Fruit fly (Drosophila melanogaster) whole organism, embryonic: ENCODE data around the gene CG10959.

Experiments
- dmrt99B ChIP-seq: fragments of 200-800 bp; sonication (Bioruptor generic); optimal IDR thresholded peaks from 2 replicates; lab custom pipeline; 2018; ENCODE audit warnings: missing biosample characterization, mild to moderate bottlenecking, missing genetic modification characterization, moderate library complexity
- ems ChIP-seq: fragments of 200-800 bp; sonication (Bioruptor generic); optimal IDR thresholded peaks from 3 replicates; lab custom pipeline; 2016; ENCODE audit warnings: missing biosample characterization, missing genetic modification characterization

- TF ChIP-seq ems (GFP tag; lab: Kevin White, UChicago) (peak; percentile 33), dmrt99B (tag; lab: Kevin White, UChicago) (peak; percentile 78)
Observed at dm6 chrX:8126149-8126548, 22.4 kb upstream of the CG10959 start.
